Fruit fly (Drosophila melanogaster) S2 (cell line): ENCODE data around the gene CG3149.

Source experiments
- CG8478 ChIP-seq: fragments of >200 bp; optimal IDR thresholded peaks from 2 replicates; lab custom pipeline; 2018
- CTCF ChIP-seq, 2 experiments: fragments of >200 bp; optimal IDR thresholded peaks; 2 replicates each; lab custom pipeline; 2018

The CG3149 gene

dm6 chrX:5714786-5715185 lies 19.8 kb upstream of the CG3149 start:
- TF ChIP-seq CTCF (optimal IDR thresholded peaks at IDR 0.05; lab: Kevin White, UChicago) (no peak), CG8478 (lab: Kevin White, UChicago) (no peak)

- TF ChIP-seq CG8478 (lab: Kevin White, UChicago) (no peak), CTCF (optimal IDR thresholded peaks at IDR 0.05; lab: Kevin White, UChicago) (no peak)
Measured at dm6 chrX:5712966-5713365, 18.0 kb upstream of the CG3149 start.

DNA sequence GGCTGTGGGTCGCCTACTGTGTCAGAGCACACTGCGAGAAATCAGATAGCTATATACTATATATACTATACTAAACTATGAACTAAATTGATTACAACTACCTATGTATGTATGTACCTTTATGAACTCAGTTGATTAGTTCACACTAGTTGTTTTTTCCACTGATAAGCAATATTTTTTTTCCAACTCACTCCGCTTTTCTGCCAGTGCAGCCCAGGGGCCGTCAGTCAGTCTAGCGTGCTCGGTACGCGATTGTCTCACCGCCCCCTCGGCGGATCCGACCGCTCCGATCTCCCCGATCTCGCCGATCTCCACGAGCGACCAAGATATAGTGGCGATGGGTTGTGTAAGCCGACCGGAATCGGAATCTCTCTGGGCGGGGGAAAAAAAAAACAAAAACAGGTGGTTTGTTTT lies 10.9 kb upstream of the CG3149 start:
- TF ChIP-seq CG8478 (lab: Kevin White, UChicago), result no peak
- no peak for TF ChIP-seq CTCF (optimal IDR thresholded peaks at IDR 0.05; lab: Kevin White, UChicago)

DNA sequence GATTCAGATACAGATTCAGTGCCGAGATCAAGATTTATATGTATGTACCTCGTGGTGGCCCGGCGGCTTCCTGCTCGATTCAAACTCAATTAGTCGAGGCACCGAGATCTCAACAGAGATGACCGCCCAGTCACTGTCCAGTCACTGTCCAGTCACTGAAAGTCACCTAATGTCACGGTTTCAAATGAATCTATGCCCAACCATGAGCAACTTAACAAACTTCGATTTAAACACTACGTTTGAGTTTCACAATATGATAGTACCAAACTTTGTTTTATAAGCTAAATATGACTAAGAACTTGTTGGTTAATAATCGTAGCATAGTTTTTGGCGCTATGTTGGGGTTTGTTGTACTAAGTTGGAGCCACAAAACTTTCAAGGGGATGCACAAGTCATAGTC lies 10.1 kb upstream of the CG3149 start:
- no peak for TF ChIP-seq CG8478 (lab: Kevin White, UChicago)
- no peak for TF ChIP-seq CTCF (optimal IDR thresholded peaks at IDR 0.05; lab: Kevin White, UChicago)

DNA sequence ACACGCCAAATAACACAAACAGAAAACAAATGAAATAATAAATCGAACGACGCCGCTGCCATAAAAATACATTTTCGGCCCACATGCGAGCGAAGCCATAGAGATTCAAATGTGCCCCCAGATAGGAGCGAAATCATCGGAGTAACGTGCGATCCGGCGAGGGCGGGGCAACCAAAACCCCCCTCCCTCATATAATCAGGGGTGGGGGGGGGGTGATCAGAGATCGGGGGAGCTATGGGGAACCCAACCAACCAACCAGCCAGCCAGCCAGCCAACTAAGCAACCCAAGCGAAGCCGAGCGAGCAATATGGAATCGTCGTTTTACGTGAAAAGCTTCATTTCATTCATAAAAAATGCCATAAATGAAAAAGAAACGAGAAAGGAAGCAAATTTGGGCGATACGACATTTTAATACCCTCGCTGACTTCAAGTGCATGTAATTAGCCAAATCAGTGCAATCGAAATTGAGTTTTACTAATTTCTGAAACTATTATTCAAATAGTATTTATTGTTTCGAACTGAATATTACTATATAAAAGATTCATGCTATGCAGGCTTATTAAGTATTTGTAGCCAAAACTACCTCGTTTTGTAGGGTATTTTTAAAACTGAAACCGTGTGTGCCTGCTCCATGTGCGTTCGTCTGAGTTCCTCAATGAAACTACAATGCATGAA lies 5.0 kb upstream of the CG3149 start:
- TF ChIP-seq CG8478 (lab: Kevin White, UChicago) (no peak), CTCF (optimal IDR thresholded peaks at IDR 0.05; lab: Kevin White, UChicago) (no peak)

DNA sequence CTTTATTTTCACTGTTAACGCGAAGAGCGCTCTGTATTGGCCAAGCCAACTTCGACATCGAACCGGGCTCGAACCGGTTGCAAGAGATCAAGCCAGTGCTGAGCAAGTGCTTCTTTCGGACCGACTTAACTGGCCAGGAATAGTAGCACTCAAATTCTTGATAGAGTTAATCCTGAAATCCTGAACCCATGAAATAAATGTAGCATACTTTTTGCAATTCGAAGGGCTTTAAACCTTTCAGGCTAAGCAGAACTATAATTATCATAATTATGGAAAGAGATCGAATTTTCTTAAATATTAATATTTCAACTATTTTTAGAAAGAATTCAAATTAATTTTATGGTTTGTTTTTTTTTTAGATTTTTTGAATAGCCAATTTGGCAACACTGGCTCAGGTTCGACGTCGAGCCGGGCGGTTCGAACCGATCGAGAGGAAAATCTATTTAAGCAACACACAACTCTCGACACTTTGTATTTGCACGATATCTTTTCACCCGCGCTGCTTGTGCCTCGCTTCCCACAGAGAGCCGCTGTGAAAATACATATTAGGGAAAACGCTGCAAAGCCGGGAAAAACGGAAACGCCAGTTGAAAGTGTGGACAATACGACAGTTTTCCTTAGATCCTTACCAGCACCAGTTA lies 3.2 kb upstream of the CG3149 start, which contains the start of gene AdamTS-B:
Gene AdamTS-B, plus strand, starts transcription at position 471 of the 641 bp plus-strand sequence.
- TF ChIP-seq CTCF (optimal IDR thresholded peaks at IDR 0.05; lab: Kevin White, UChicago) (no peak), CG8478 (lab: Kevin White, UChicago) (no peak)

DNA sequence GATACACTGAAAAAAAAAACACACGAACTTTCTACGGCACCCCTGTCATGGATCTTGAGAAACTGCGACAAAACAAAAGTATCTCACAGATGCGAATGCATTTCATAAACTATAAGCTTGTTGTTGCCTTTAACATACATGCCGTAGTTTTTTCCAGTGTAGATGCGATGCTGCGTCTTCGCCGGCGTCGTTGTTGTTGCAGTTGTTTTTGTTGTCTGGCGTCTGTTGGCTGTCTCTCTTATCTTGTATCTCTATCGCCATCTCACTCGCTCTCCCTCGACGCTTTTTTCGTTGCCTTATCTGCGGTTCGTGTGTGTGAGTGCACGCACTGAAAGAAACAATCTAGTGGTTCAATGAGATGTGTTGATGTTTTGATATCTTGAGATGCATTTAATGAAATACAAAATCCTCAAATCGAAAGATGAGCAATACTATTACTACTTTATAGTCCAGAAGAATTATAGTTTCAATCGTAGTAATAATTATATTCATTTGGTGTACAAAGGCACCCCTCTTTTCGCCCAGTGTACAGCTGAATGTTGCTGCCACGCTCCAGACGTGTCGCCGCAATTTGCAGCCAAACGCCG lies 1.5 kb upstream of the CG3149 start:
- TF ChIP-seq CTCF (optimal IDR thresholded peaks at IDR 0.05; lab: Kevin White, UChicago), result no peak
- TF ChIP-seq CG8478 (lab: Kevin White, UChicago), result no peak

- TF ChIP-seq CTCF (optimal IDR thresholded peaks at IDR 0.05; lab: Kevin White, UChicago) (no peak), CG8478 (lab: Kevin White, UChicago) (no peak)
Measured at dm6 chrX:5695958-5696357, 953 bp upstream of the CG3149 start.

DNA sequence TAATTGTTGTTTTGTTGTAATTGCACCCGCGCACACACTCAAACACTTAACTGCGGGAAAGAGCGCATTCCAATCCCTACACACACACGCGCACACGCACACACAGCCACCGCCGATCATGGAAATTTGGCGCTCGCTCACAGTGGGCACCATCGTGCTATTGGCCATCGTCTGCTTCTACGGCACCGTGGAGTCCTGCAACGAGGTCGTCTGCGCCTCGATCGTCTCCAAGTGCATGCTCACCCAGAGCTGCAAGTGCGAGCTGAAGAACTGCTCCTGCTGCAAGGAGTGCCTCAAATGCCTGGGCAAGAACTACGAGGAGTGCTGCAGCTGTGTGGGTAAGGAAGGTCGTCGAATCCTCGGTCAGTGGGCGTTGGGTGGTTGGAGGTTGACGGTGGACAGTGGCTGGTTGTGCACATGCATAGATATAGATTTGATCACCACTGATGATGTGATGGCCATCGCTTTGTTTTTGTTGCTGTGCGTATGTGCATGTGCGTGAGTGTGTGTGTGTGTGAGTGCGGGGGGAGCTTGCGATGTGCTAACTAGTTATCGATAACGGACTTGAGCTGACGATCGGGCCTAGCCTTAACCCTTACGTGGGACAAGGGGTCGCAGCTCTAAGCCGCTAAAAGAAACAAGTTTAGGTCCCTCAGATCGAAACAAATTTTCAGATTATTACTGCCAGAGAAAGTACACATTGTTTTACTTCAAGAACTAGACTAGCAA lies 4.2 kb downstream of the CG3149 start:
- TF ChIP-seq CG8478 (lab: Kevin White, UChicago), result no peak
- TF ChIP-seq CTCF (optimal IDR thresholded peaks at IDR 0.05; lab: Kevin White, UChicago), result no peak

DNA sequence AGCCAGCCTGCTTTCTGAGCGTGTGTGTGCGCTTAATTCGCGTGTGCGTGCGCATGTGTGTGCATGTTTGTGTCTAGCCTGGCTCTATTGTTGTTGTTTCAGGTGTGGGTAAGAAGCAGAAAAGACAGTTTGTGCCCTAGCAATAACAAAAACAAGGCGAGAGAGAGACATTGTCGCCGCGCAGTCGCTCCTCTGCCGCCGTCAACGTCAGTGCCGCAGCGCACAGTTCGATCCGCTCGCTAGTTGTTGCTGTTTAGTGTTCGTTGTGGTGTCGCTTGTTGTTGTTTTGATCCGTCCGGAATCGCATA lies 4.8 kb downstream of the CG3149 start:
- TF ChIP-seq CG8478 (lab: Kevin White, UChicago) (no peak), CTCF (optimal IDR thresholded peaks at IDR 0.05; lab: Kevin White, UChicago) (no peak)

DNA sequence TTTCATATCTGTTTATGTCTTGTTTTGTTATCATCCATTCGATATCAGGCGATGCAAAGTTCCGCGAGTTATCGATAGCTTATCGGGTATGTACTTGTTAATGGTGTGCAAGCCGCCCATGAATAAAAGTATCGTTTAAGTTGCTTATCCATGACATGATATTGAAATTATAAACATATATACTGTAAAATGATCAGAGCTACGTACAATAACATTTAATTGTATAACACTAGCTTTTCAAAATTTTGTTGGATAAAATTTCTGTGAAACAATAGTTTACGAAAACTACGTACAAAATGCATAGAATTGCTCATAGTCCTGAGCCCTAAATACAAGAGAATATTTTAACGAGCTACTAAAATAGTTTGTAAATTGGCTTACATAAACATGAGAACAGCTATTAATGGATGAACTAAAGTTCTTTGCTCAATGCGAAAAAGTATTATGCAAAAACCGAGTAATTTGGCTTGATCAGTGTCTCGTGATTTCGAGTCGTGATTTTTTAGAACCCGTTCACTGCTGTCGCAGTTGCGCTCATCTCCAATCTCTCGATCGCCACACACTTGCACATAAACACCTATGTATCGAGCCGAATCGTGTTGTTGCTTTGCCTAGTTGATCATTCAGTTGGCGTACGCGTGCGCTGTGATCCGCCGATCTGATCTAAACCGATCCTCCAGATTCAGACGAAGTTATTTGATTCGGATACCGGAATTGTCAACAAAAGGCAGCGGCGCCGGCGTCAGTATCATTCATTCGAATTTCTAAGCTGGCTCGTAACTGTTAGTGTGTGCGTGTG lies 5.4 kb downstream of the CG3149 start, which contains the start of the genes PGAP1 and cv:
Gene PGAP1, minus strand, starts transcription at position 57 of the 799 bp plus-strand sequence.
Gene cv, plus strand, starts transcription at position 586 of the 799 bp plus-strand sequence.
- TF ChIP-seq CG8478 (lab: Kevin White, UChicago), result no peak
- no peak for TF ChIP-seq CTCF (optimal IDR thresholded peaks at IDR 0.05; lab: Kevin White, UChicago)

- TF ChIP-seq CTCF (optimal IDR thresholded peaks at IDR 0.05; lab: Kevin White, UChicago) (no peak), CG8478 (lab: Kevin White, UChicago) (no peak)
Measured at dm6 chrX:5682940-5683339, 12.1 kb downstream of the CG3149 start, which contains the start of gene CG42449. Gene CG42449, plus strand, starts transcription at chrX:5683240.

DNA sequence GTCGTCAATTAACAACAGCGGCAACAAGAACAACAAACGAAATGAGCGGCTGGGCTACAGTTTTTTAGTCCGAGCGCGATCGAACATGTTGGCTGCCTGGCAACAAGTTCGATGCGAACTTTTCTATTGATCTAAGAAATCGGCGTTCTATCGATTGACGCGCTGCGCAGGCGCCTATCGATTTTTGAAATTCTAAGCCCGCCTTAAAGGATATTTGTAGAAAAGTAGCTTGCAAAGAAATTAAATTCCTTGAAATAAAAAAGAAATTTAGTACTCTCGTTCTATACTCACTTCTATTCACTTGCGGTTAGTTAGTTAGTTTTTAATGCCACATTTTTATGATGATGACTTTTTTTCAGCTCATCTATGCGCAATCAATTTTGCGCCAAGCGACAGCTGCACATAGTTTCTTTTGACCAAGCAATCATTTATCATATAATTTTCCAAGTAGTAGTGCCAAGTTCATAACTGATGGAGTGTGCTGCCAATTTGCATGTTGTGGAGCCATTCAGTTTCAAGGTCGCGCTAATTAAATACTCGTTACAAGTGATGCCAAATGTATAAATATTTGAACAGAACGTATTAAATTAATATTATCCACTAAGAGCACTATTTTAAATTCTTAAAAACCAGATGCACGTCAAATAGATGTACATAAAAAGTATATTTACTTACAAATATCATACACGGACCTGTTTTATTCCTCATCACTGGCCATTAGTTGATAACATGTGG lies 14.9 kb downstream of the CG3149 start, which contains the start of the genes Tre1 and Gr5a:
Gene Tre1, minus strand, starts transcription at position 45 of the 735 bp plus-strand sequence.
Gene Gr5a, plus strand, starts transcription at position 685 of the 735 bp plus-strand sequence.
- no peak for TF ChIP-seq CTCF (optimal IDR thresholded peaks at IDR 0.05; lab: Kevin White, UChicago)
- no peak for TF ChIP-seq CG8478 (lab: Kevin White, UChicago)
